Fruit fly (Drosophila melanogaster): ENCODE data around the gene CG6236.

- TF ChIP-seq cyc (GFP tag; optimal IDR thresholded peaks at IDR 0.05) (no peak), CG3032 (tag; optimal IDR thresholded peaks at IDR 0.05) (no peak), Eip78C (GFP tag) (no peak), CG15336 (GFP tag; IDR thresholded peaks at IDR 0.05) (no peak), CG34406 (GFP tag; optimal IDR thresholded peaks at IDR 0.05) (no peak), Ets96B (tag; optimal IDR thresholded peaks at IDR 0.05) (no peak), Hr4 (GFP tag; optimal IDR thresholded peaks at IDR 0.05) (no peak)
These were observed 14.2 kb downstream of the CG6236 start for dm6 chr3R:15313836-15314235.
